Worm (Caenorhabditis elegans) whole organism, L4 larva: Measurements from ENCODE around the gene cysl-3.

Experiments
- F37D6.2 ChIP-seq: sonication (generic microtip); optimal IDR thresholded peaks from 2 replicates; lab custom pipeline; 2016; ENCODE audit warnings: mild to moderate bottlenecking, missing genetic modification characterization, missing compliant biosample characterization
- F49E8.2 ChIP-seq: sonication (generic microtip); optimal IDR thresholded peaks from 2 replicates; lab custom pipeline; 2016; ENCODE audit warnings: missing compliant biosample characterization, mild to moderate bottlenecking, missing genetic modification characterization, borderline replicate concordance
- Y75B8A.6 ChIP-seq: fragments of 200-800 bp; sonication (Bioruptor generic); IDR thresholded peaks from 2 replicates; pipeline ENCODE4 v1.3.6; 2022; ENCODE audit warnings: missing genetic modification reagents, missing genetic modification characterization, missing compliant biosample characterization
- ZK546.5 ChIP-seq, 2 experiments: sonication (generic microtip); optimal IDR thresholded peaks; 2 replicates each; lab custom pipeline; 2017; ENCODE audit warnings: missing biosample characterization in 2 of 2, missing genetic modification characterization in 2 of 2
- aha-1 ChIP-seq: fragments of 150-350 bp; peaks from one replicate; lab custom pipeline; 2014; ENCODE audit warnings: missing biosample characterization, missing genetic modification characterization
- arid-1 ChIP-seq: fragments of 200-800 bp; sonication (Bioruptor generic); conservative IDR thresholded peaks from 2 replicates; pipeline ENCODE4 v1.3.6; 2022; ENCODE audit warnings: missing genetic modification reagents, missing genetic modification characterization, missing compliant biosample characterization
- attf-4 ChIP-seq: sonication (generic microtip); optimal IDR thresholded peaks from 3 replicates; lab custom pipeline; 2017; ENCODE audit warnings: missing biosample characterization, missing genetic modification characterization
- ceh-28 ChIP-seq: fragments of 150-350 bp; optimal IDR thresholded peaks from 2 replicates; lab custom pipeline; 2014; ENCODE audit warnings: missing biosample characterization, missing genetic modification reagents, missing genetic modification characterization
- ceh-32 ChIP-seq: sonication (generic microtip); optimal IDR thresholded peaks from 2 replicates; lab custom pipeline; 2016; ENCODE audit warnings: mild to moderate bottlenecking, missing genetic modification characterization, missing compliant biosample characterization; ENCODE audit not compliant: poor library complexity
- ceh-44 ChIP-seq: fragments of 200-800 bp; sonication (Bioruptor generic); IDR thresholded peaks from 2 replicates; pipeline ENCODE4 v1.3.6; 2022; ENCODE audit warnings: missing genetic modification reagents, missing genetic modification characterization, missing compliant biosample characterization
- cey-2 ChIP-seq: sonication (generic microtip); optimal IDR thresholded peaks from 3 replicates; lab custom pipeline; 2017; ENCODE audit warnings: missing genetic modification characterization, mild to moderate bottlenecking, missing compliant biosample characterization, antibody characterized with exemption, borderline replicate concordance; ENCODE audit not compliant: insufficient read depth
- ctbp-1 ChIP-seq: fragments of 200-800 bp; sonication (Bioruptor generic); IDR thresholded peaks from 2 replicates; pipeline ENCODE4 v1.3.6; 2022; ENCODE audit warnings: missing genetic modification reagents, missing genetic modification characterization, missing compliant biosample characterization
- dmd-8 ChIP-seq: fragments of 200-800 bp; sonication (Bioruptor generic); IDR thresholded peaks from 2 replicates; pipeline ENCODE4 v1.3.6; 2022; ENCODE audit warnings: missing genetic modification characterization, missing compliant biosample characterization
- duxl-1 ChIP-seq: sonication (generic microtip); optimal IDR thresholded peaks from 2 replicates; lab custom pipeline; 2016; ENCODE audit warnings: mild to moderate bottlenecking, missing genetic modification characterization, moderate library complexity, missing compliant biosample characterization; ENCODE audit not compliant: poor library complexity
- egl-43 ChIP-seq: fragments of 200-800 bp; sonication (Bioruptor generic); IDR thresholded peaks from 2 replicates; pipeline ENCODE4 v1.3.6; 2022; ENCODE audit warnings: missing genetic modification reagents, missing genetic modification characterization, missing compliant biosample characterization
- fkh-10 ChIP-seq: fragments of 150-350 bp; optimal IDR thresholded peaks from 2 replicates; lab custom pipeline; 2014; ENCODE audit warnings: missing biosample characterization, missing genetic modification reagents, missing genetic modification characterization
- gei-8 ChIP-seq: fragments of 200-800 bp; sonication (Bioruptor generic); optimal IDR thresholded peaks from 2 replicates; lab custom pipeline; 2018; ENCODE audit warnings: mild to moderate bottlenecking, missing genetic modification characterization, missing compliant biosample characterization
- hif-1 ChIP-seq, 2 experiments: sonication (generic microtip); optimal IDR thresholded peaks; 2 replicates each; lab custom pipeline; 2016 to 2017; ENCODE audit warnings: missing compliant biosample characterization in 2 of 2, missing genetic modification characterization in 2 of 2, missing genetic modification reagents in 2 of 2, missing genotype in 2 of 2, mild to moderate bottlenecking in 1 of 2
- lin-15B ChIP-seq: fragments of 150-350 bp; sonication (generic microtip); optimal IDR thresholded peaks from 3 replicates; lab custom pipeline; 2014; ENCODE audit warnings: missing biosample characterization, missing genetic modification characterization
- lin-39 ChIP-seq: fragments of 150-350 bp; optimal IDR thresholded peaks from 2 replicates; lab custom pipeline; 2014; ENCODE audit warnings: missing biosample characterization, missing genetic modification reagents, missing genetic modification characterization
- mxl-3 ChIP-seq: fragments of 200-800 bp; sonication (Bioruptor generic); optimal IDR thresholded peaks from 2 replicates; lab custom pipeline; 2018; ENCODE audit warnings: mild to moderate bottlenecking, missing genetic modification characterization, missing compliant biosample characterization
- nhr-102 ChIP-seq: sonication (generic microtip); optimal IDR thresholded peaks from 2 replicates; lab custom pipeline; 2016; ENCODE audit warnings: mild to moderate bottlenecking, missing genetic modification characterization, moderate library complexity, missing compliant biosample characterization
- nhr-6 ChIP-seq: fragments of 150-350 bp; optimal IDR thresholded peaks from 2 replicates; lab custom pipeline; 2014; ENCODE audit warnings: missing biosample characterization, missing genetic modification characterization
- php-3 ChIP-seq: fragments of 200-800 bp; sonication (Bioruptor generic); IDR thresholded peaks from 2 replicates; pipeline ENCODE4 v1.3.6; 2022; ENCODE audit warnings: missing genetic modification reagents, missing genetic modification characterization, missing compliant biosample characterization
- saeg-2 ChIP-seq: fragments of 200-800 bp; sonication (Bioruptor generic); IDR thresholded peaks from 2 replicates; pipeline ENCODE4 v1.3.6; 2022; ENCODE audit warnings: missing genetic modification reagents, missing genetic modification characterization, missing compliant biosample characterization
- sdz-12 ChIP-seq: fragments of 200-800 bp; sonication (Bioruptor generic); optimal IDR thresholded peaks from 2 replicates; lab custom pipeline; 2018; ENCODE audit warnings: mild to moderate bottlenecking, missing genetic modification characterization, missing compliant biosample characterization
- set-16 ChIP-seq: fragments of 200-800 bp; sonication (Bioruptor generic); IDR thresholded peaks from 2 replicates; pipeline ENCODE4 v1.3.6; 2022; ENCODE audit warnings: missing genetic modification reagents, missing genetic modification characterization, missing compliant biosample characterization
- spr-1 ChIP-seq: sonication (generic microtip); optimal IDR thresholded peaks from 2 replicates; lab custom pipeline; 2016; ENCODE audit warnings: mild to moderate bottlenecking, missing genetic modification characterization, missing compliant biosample characterization
- tag-97 ChIP-seq: fragments of 200-800 bp; sonication (Bioruptor generic); IDR thresholded peaks from 2 replicates; pipeline ENCODE4 v1.3.6; 2022; ENCODE audit warnings: missing genetic modification characterization, missing compliant biosample characterization
- unc-62 ChIP-seq, 3 experiments: fragments of 150-350 bp in 1 of 3; sonication (generic microtip); optimal IDR thresholded peaks in 2 of 3; peaks in 1 of 3; 1 replicate in 1 of 3; 2 replicates in 2 of 3; lab custom pipeline; 2014 to 2017; ENCODE audit warnings: missing biosample characterization in 3 of 3, missing genetic modification characterization in 3 of 3, missing genetic modification reagents in 3 of 3, missing genotype in 1 of 3
- zag-1 ChIP-seq: fragments of 150-350 bp; optimal IDR thresholded peaks from 2 replicates; lab custom pipeline; 2014; ENCODE audit warnings: missing biosample characterization, missing genetic modification characterization
- zfp-3 ChIP-seq: fragments of 200-800 bp; sonication (Bioruptor generic); conservative IDR thresholded peaks from 2 replicates; pipeline ENCODE4 v1.3.6; 2022; ENCODE audit warnings: missing genetic modification reagents, missing genetic modification characterization, missing compliant biosample characterization
- ztf-11 ChIP-seq: fragments of 150-350 bp; optimal IDR thresholded peaks from 2 replicates; lab custom pipeline; 2014; ENCODE audit warnings: missing biosample characterization, missing genetic modification characterization
- ztf-7 ChIP-seq: fragments of 150-350 bp; optimal IDR thresholded peaks from 2 replicates; lab custom pipeline; 2014; ENCODE audit warnings: missing biosample characterization, missing genetic modification characterization

cysl-3 gene

ce11 chrV:3803343-3803742 lies 27.4 kb upstream of the cysl-3 start, which contains the start of gene cyp-33C8 (continued):
- TF ChIP-seq lin-39 (no peak), duxl-1 (tag; lab: Kevin White, UChicago) (no peak), ceh-28 (no peak), aha-1 (tag; lab: Kevin White, UChicago) (no peak), gei-8 (GFP tag; lab: Kevin White, UChicago) (no peak), mxl-3 (GFP tag; lab: Kevin White, UChicago) (no peak), fkh-10 (GFP tag; lab: Kevin White, UChicago) (no peak), attf-4 (tag; lab: Kevin White, UChicago) (no peak), saeg-2 (no peak), ceh-44 (GFP tag; lab: Robert Waterston, UW) (no peak), ctbp-1 (GFP tag; lab: Robert Waterston, UW) (no peak), lin-15B (tag; lab: Kevin White, UChicago) (no peak), nhr-6 (no peak), php-3 (GFP tag; lab: Robert Waterston, UW) (no peak), ceh-32 (no peak), tag-97 (no peak), dmd-8 (no peak), Y75B8A.6 (no peak), sdz-12 (GFP tag; lab: Kevin White, UChicago) (no peak), hif-1 (tag; optimal IDR thresholded peaks at IDR 0.05; lab: Kevin White, UChicago) (peak in 1 of 2 experiments; percentile 46)

ce11 chrV:3801787-3802417 lies 26.0 kb upstream of the cysl-3 start:
- TF ChIP-seq aha-1 (tag; lab: Kevin White, UChicago) (peak; percentile 66), unc-62 (GFP tag; optimal IDR thresholded peaks at IDR 0.05 in 1 of 2; lab: Kevin White, UChicago) (peak in 1 of 2 experiments; percentile 92), unc-62 (tag; optimal IDR thresholded peaks at IDR 0.05; lab: Kevin White, UChicago) (no peak), arid-1 (GFP tag; lab: Robert Waterston, UW) (no peak)

ce11 chrV:3800378-3800777 lies 24.4 kb upstream of the cysl-3 start, which contains the start of gene srt-30:
Gene srt-30, minus strand, starts transcription at chrV:3800478.
- TF ChIP-seq egl-43 (GFP tag; lab: Robert Waterston, UW), result no peak
- TF ChIP-seq ZK546.5 (tag; optimal IDR thresholded peaks at IDR 0.05; lab: Kevin White, UChicago), result no peak
- TF ChIP-seq cey-2 (tag; lab: Kevin White, UChicago), result no peak

ce11 chrV:3799737-3800136 lies 23.8 kb upstream of the cysl-3 start:
- peak in 1 of 2 experiments; percentile 90 for TF ChIP-seq unc-62 (GFP tag; optimal IDR thresholded peaks at IDR 0.05 in 1 of 2; lab: Kevin White, UChicago)
- no peak for TF ChIP-seq unc-62 (tag; optimal IDR thresholded peaks at IDR 0.05; lab: Kevin White, UChicago)
- no peak for TF ChIP-seq F37D6.2 (tag; lab: Kevin White, UChicago)

ce11 chrV:3790424-3790823 lies 14.5 kb upstream of the cysl-3 start:
- TF ChIP-seq set-16 (GFP tag; lab: Robert Waterston, UW) (peak; percentile 70), ztf-7 (no peak)

ce11 chrV:3789770-3790169 lies 13.8 kb upstream of the cysl-3 start, which contains the start of gene R08F11.7:
Gene R08F11.7, plus strand, starts transcription at chrV:3790070.
- no peak for TF ChIP-seq nhr-6
- peak; percentile 82 for TF ChIP-seq aha-1 (tag; lab: Kevin White, UChicago)

ce11 chrV:3788538-3788937 lies 12.6 kb upstream of the cysl-3 start:
- TF ChIP-seq spr-1 (tag; lab: Kevin White, UChicago) (no peak), egl-43 (GFP tag; lab: Robert Waterston, UW) (no peak), zag-1 (tag; lab: Kevin White, UChicago) (no peak), nhr-6 (no peak), fkh-10 (GFP tag; lab: Kevin White, UChicago) (peak; percentile 68), F49E8.2 (tag; lab: Kevin White, UChicago) (no peak), hif-1 (tag; optimal IDR thresholded peaks at IDR 0.05; lab: Kevin White, UChicago) (no peak), ztf-11 (tag; lab: Kevin White, UChicago) (no peak), cey-2 (tag; lab: Kevin White, UChicago) (no peak), zfp-3 (GFP tag; lab: Robert Waterston, UW) (no peak), nhr-102 (no peak), aha-1 (tag; lab: Kevin White, UChicago) (peak; percentile 63)
